Worm (Caenorhabditis elegans) whole organism, late embryonic: ENCODE results near the gene C02E7.7.

Experiments used
- ceh-18 ChIP-seq: sonication (generic microtip); optimal IDR thresholded peaks from 2 replicates; lab custom pipeline; 2016; ENCODE audit warnings: missing genetic modification characterization, missing compliant biosample characterization
- ceh-22 ChIP-seq: sonication (generic microtip); optimal IDR thresholded peaks from 2 replicates; lab custom pipeline; 2017; ENCODE audit warnings: missing biosample characterization, missing genetic modification characterization
- ceh-34 ChIP-seq: sonication (generic microtip); optimal IDR thresholded peaks from 2 replicates; lab custom pipeline; 2016; ENCODE audit warnings: mild to moderate bottlenecking, missing genetic modification characterization, missing compliant biosample characterization
- ceh-45 ChIP-seq: fragments of 200-800 bp; sonication (Bioruptor generic); IDR thresholded peaks from 2 replicates; pipeline ENCODE4 v1.3.6; 2022; ENCODE audit warnings: missing genetic modification reagents, missing genetic modification characterization, missing compliant biosample characterization
- ceh-48 ChIP-seq: sonication (generic microtip); optimal IDR thresholded peaks from 2 replicates; lab custom pipeline; 2016; ENCODE audit warnings: missing genetic modification characterization, inconsistent platforms, missing compliant biosample characterization
- ceh-6 ChIP-seq: fragments of 200-800 bp; sonication (Bioruptor generic); optimal IDR thresholded peaks from 2 replicates; lab custom pipeline; 2018; ENCODE audit warnings: mild to moderate bottlenecking, missing genetic modification characterization, missing compliant biosample characterization
- ceh-9 ChIP-seq: sonication (generic microtip); optimal IDR thresholded peaks from 2 replicates; lab custom pipeline; 2016; ENCODE audit warnings: mild to moderate bottlenecking, missing genetic modification characterization, inconsistent platforms, missing compliant biosample characterization
- elt-2 ChIP-seq: sonication (generic microtip); optimal IDR thresholded peaks from 2 replicates; lab custom pipeline; 2016; ENCODE audit warnings: missing genetic modification reagents, missing genetic modification characterization, missing compliant biosample characterization
- elt-4 ChIP-seq: sonication (generic microtip); optimal IDR thresholded peaks from 2 replicates; lab custom pipeline; 2016; ENCODE audit warnings: missing genetic modification characterization, missing compliant biosample characterization
- eyg-1 ChIP-seq: sonication (generic microtip); optimal IDR thresholded peaks from 2 replicates; lab custom pipeline; 2016; ENCODE audit warnings: missing genotype, missing genetic modification characterization, missing compliant biosample characterization
- fax-1 ChIP-seq: sonication (generic microtip); optimal IDR thresholded peaks from 2 replicates; lab custom pipeline; 2016; ENCODE audit warnings: missing genotype, missing genetic modification characterization, missing compliant biosample characterization
- hlh-13 ChIP-seq: fragments of 200-800 bp; sonication (Bioruptor generic); optimal IDR thresholded peaks from 2 replicates; lab custom pipeline; 2018; ENCODE audit warnings: mild to moderate bottlenecking, missing genetic modification characterization, missing compliant biosample characterization
- hlh-30 ChIP-seq: sonication (generic microtip); optimal IDR thresholded peaks from 2 replicates; lab custom pipeline; 2017; ENCODE audit warnings: antibody characterized with exemption, missing genetic modification characterization, missing compliant biosample characterization; ENCODE audit not compliant: insufficient read depth
- hlh-8 ChIP-seq: sonication (generic microtip); optimal IDR thresholded peaks from 2 replicates; lab custom pipeline; 2016; ENCODE audit warnings: missing genotype, missing genetic modification characterization, missing compliant biosample characterization
- lim-6 ChIP-seq: sonication (generic microtip); optimal IDR thresholded peaks from 2 replicates; lab custom pipeline; 2016; ENCODE audit warnings: missing genetic modification characterization, missing compliant biosample characterization
- lin-11 ChIP-seq: fragments of 200-800 bp; sonication (Bioruptor generic); optimal IDR thresholded peaks from 2 replicates; lab custom pipeline; 2018; ENCODE audit warnings: mild to moderate bottlenecking, missing genetic modification characterization, missing compliant biosample characterization
- nhr-11 ChIP-seq: fragments of 150-350 bp; optimal IDR thresholded peaks from 2 replicates; lab custom pipeline; 2014; ENCODE audit warnings: missing biosample characterization, missing genetic modification characterization
- odd-2 ChIP-seq: sonication (generic microtip); optimal IDR thresholded peaks from 2 replicates; lab custom pipeline; 2017; ENCODE audit warnings: antibody characterized with exemption, mild to moderate bottlenecking, missing genetic modification characterization, missing compliant biosample characterization
- pag-3 ChIP-seq: sonication (generic microtip); optimal IDR thresholded peaks from 2 replicates; lab custom pipeline; 2016; ENCODE audit warnings: missing compliant biosample characterization, missing genetic modification characterization, borderline replicate concordance
- pax-1 ChIP-seq: fragments of 150-350 bp; optimal IDR thresholded peaks from 2 replicates; lab custom pipeline; 2014; ENCODE audit warnings: missing biosample characterization, missing genetic modification characterization
- sox-2 ChIP-seq: fragments of 200-800 bp; sonication (Bioruptor generic); IDR thresholded peaks from 2 replicates; pipeline ENCODE4 v1.3.6; 2022; ENCODE audit warnings: missing genetic modification reagents, missing genetic modification characterization, missing compliant biosample characterization
- sox-4 ChIP-seq: sonication (generic microtip); optimal IDR thresholded peaks from 2 replicates; lab custom pipeline; 2017; ENCODE audit warnings: mild to moderate bottlenecking, missing genetic modification characterization, inconsistent platforms, missing compliant biosample characterization
- tbx-7 ChIP-seq: sonication (generic microtip); optimal IDR thresholded peaks from 2 replicates; lab custom pipeline; 2016; ENCODE audit warnings: missing genotype, missing genetic modification characterization, missing compliant biosample characterization
- unc-3 ChIP-seq, 2 experiments: fragments of 200-800 bp in 1 of 2; sonication (Bioruptor generic) in 1 of 2; sonication (generic microtip) in 1 of 2; conservative IDR thresholded peaks in 1 of 2; optimal IDR thresholded peaks in 1 of 2; 2 replicates each; pipeline versions ENCODE4 v1.3.6 to Lab custom; 2016 to 2022; ENCODE audit warnings: missing compliant biosample characterization in 2 of 2, missing genetic modification characterization in 2 of 2, missing genetic modification reagents in 1 of 2
- unc-42 ChIP-seq: sonication (generic microtip); optimal IDR thresholded peaks from 2 replicates; lab custom pipeline; 2016; ENCODE audit warnings: missing genotype, missing genetic modification characterization, missing compliant biosample characterization
- unc-55 ChIP-seq: sonication (generic microtip); optimal IDR thresholded peaks from 2 replicates; lab custom pipeline; 2017; ENCODE audit warnings: missing biosample characterization, missing genetic modification reagents, missing genetic modification characterization
- unc-86 ChIP-seq: sonication (generic microtip); optimal IDR thresholded peaks from 2 replicates; lab custom pipeline; 2016; ENCODE audit warnings: missing genetic modification characterization, missing compliant biosample characterization
- zip-5 ChIP-seq: sonication (generic microtip); optimal IDR thresholded peaks from 2 replicates; lab custom pipeline; 2016; ENCODE audit warnings: missing genetic modification characterization, missing compliant biosample characterization
- ztf-16 ChIP-seq: sonication (generic microtip); optimal IDR thresholded peaks from 2 replicates; lab custom pipeline; 2017; ENCODE audit warnings: missing genetic modification characterization, missing compliant biosample characterization

The C02E7.7 gene

ce11 chrV:4879251-4879650 lies 39.1 kb downstream of the C02E7.7 start, which contains the start of gene T19H12.15:
Gene T19H12.15, minus strand, starts transcription at chrV:4879351.
- TF ChIP-seq ceh-48 (tag; lab: Kevin White, UChicago), result no peak
- no peak for TF ChIP-seq hlh-13 (GFP tag; lab: Kevin White, UChicago)
- no peak for TF ChIP-seq nhr-11 (tag; lab: Kevin White, UChicago)
- no peak for TF ChIP-seq ceh-34 (tag; lab: Kevin White, UChicago)
- TF ChIP-seq ztf-16 (tag; lab: Kevin White, UChicago), result no peak
- no peak for TF ChIP-seq lim-6 (tag; lab: Kevin White, UChicago)

ce11 chrV:4877587-4877986 lies 40.8 kb downstream of the C02E7.7 start, which contains the start of gene T19H12.6:
Gene T19H12.6, minus strand, starts transcription at chrV:4877687.
- no peak for TF ChIP-seq ceh-9
- TF ChIP-seq unc-55 (GFP tag; lab: Kevin White, UChicago), result no peak
- TF ChIP-seq unc-3 (GFP tag; conservative IDR thresholded peaks at IDR 0.05; lab: Robert Waterston, UW), result no peak
- TF ChIP-seq unc-3 (tag; optimal IDR thresholded peaks at IDR 0.05; lab: Kevin White, UChicago), result no peak
- TF ChIP-seq fax-1 (tag; lab: Kevin White, UChicago), result no peak
- TF ChIP-seq ceh-6, result no peak
- no peak for TF ChIP-seq pax-1 (tag; lab: Kevin White, UChicago)
- TF ChIP-seq hlh-30 (tag; lab: Kevin White, UChicago), result no peak
- no peak for TF ChIP-seq unc-86 (tag; lab: Kevin White, UChicago)

- TF ChIP-seq elt-2 (tag; lab: Kevin White, UChicago) (no peak), pag-3 (tag; lab: Kevin White, UChicago) (no peak), hlh-13 (GFP tag; lab: Kevin White, UChicago) (no peak), tbx-7 (no peak)
Observed at ce11 chrV:4871992-4872391, 46.4 kb downstream of the C02E7.7 start, which contains the start of gene srd-33. Gene srd-33, plus strand, starts transcription at chrV:4872292.

ce11 chrV:4870627-4871026 lies 47.7 kb downstream of the C02E7.7 start:
- TF ChIP-seq eyg-1 (no peak), sox-2 (GFP tag; lab: Robert Waterston, UW) (no peak), unc-3 (GFP tag; conservative IDR thresholded peaks at IDR 0.05; lab: Robert Waterston, UW) (no peak), unc-3 (tag; optimal IDR thresholded peaks at IDR 0.05; lab: Kevin White, UChicago) (no peak), ceh-6 (no peak), lin-11 (no peak)

- TF ChIP-seq unc-42 (tag; lab: Kevin White, UChicago) (no peak), ceh-45 (GFP tag; lab: Robert Waterston, UW) (no peak), hlh-13 (GFP tag; lab: Kevin White, UChicago) (no peak), ceh-34 (tag; lab: Kevin White, UChicago) (no peak), eyg-1 (no peak), ceh-9 (no peak), zip-5 (tag; lab: Kevin White, UChicago) (no peak), ceh-18 (tag; lab: Kevin White, UChicago) (no peak), odd-2 (tag; lab: Kevin White, UChicago) (no peak), ceh-22 (tag; lab: Kevin White, UChicago) (no peak), sox-4 (tag; lab: Kevin White, UChicago) (no peak), nhr-11 (tag; lab: Kevin White, UChicago) (no peak), hlh-8 (tag; lab: Kevin White, UChicago) (no peak), elt-4 (no peak)
- TF ChIP-seq, all 69 proteins: peak for 0
Observed at ce11 chrV:4868698-4869097, 49.7 kb downstream of the C02E7.7 start.
